Fruit fly (Drosophila melanogaster): ENCODE results near the gene CG42818.

The CG42818 gene

dm6 chr2L:16284306-16285299 is 42.9 kb downstream of the CG42818 start (continued):
- TF ChIP-seq Trl (optimal IDR thresholded peaks at IDR 0.05) (peak; percentile 94 to 99), Trl (GFP tag; optimal IDR thresholded peaks at IDR 0.05) (peak; percentile 13), phol (tag; optimal IDR thresholded peaks at IDR 0.05) (peak; percentile 21), CG11696 (GFP tag; IDR thresholded peaks at IDR 0.05) (no peak), CG3995 (GFP tag; optimal IDR thresholded peaks at IDR 0.05) (peak; percentile 5), CG17385 (GFP tag; optimal IDR thresholded peaks at IDR 0.05) (peak; percentile 27), CG10462 (GFP tag; optimal IDR thresholded peaks at IDR 0.05) (peak; percentile 2), eve (GFP tag; optimal IDR thresholded peaks at IDR 0.05) (peak in 1 of 2 experiments; percentile 85), dpn (GFP tag; optimal IDR thresholded peaks at IDR 0.05) (peak; percentile 56 to 63), tap (tag; optimal IDR thresholded peaks at IDR 0.05) (no peak), sug (tag; optimal IDR thresholded peaks at IDR 0.05) (peak; percentile 19), Max (GFP tag; optimal IDR thresholded peaks at IDR 0.05) (peak; percentile 21), CG13287 (GFP tag; IDR thresholded peaks at IDR 0.05; ENCODE audit: partially characterized antibody) (no peak), fd64A (GFP tag; optimal IDR thresholded peaks at IDR 0.05) (peak; percentile 73), CG7357 (GFP tag; IDR thresholded peaks at IDR 0.05) (0 out of 3 replicates have a peak, but pooled peaks have one; percentile 16), CG7839 (tag; optimal IDR thresholded peaks at IDR 0.05) (peak; percentile 59), CG4854 (GFP tag; optimal IDR thresholded peaks at IDR 0.05) (peak; percentile 36), CG8281 (tag; optimal IDR thresholded peaks at IDR 0.05) (peak; percentile 40), Xbp1 (GFP tag; optimal IDR thresholded peaks at IDR 0.05) (peak; percentile 36), CG17802 (tag; optimal IDR thresholded peaks at IDR 0.05) (no peak), Hmr (GFP tag; optimal IDR thresholded peaks at IDR 0.05) (peak; percentile 74), Hsf (GFP tag; optimal IDR thresholded peaks at IDR 0.05) (peak; percentile 48), CG13894 (tag; optimal IDR thresholded peaks at IDR 0.05) (peak; percentile 60), fru (optimal IDR thresholded peaks at IDR 0.05) (no peak), Dad (GFP tag; optimal IDR thresholded peaks at IDR 0.05) (peak; percentile 31), nau (GFP tag; optimal IDR thresholded peaks at IDR 0.05) (peak; percentile 51), trh (GFP tag; optimal IDR thresholded peaks at IDR 0.05) (peak; percentile 36), CG2889 (GFP tag; IDR thresholded peaks at IDR 0.05) (no peak), CG8388 (GFP tag; optimal IDR thresholded peaks at IDR 0.05) (peak; percentile 54), CG10366 (GFP tag; IDR thresholded peaks at IDR 0.05) (no peak), CG4424 (GFP tag; optimal IDR thresholded peaks at IDR 0.05) (peak; percentile 39), CG10543 (GFP tag; optimal IDR thresholded peaks at IDR 0.05) (peak; percentile 36), CG7556 (GFP tag; optimal IDR thresholded peaks at IDR 0.05) (peak; percentile 13), CG4282 (GFP tag; optimal IDR thresholded peaks at IDR 0.05) (peak; percentile 9), dan (GFP tag; IDR thresholded peaks at IDR 0.05) (no peak), CG11504 (tag; optimal IDR thresholded peaks at IDR 0.05) (peak; percentile 56), Deaf1 (tag; optimal IDR thresholded peaks at IDR 0.05) (peak; percentile 15), CG10654 (GFP tag; optimal IDR thresholded peaks at IDR 0.05) (peak; percentile 21), CG12942 (GFP tag; optimal IDR thresholded peaks at IDR 0.05) (peak; percentile 23), dmrt11E (tag; optimal IDR thresholded peaks at IDR 0.05) (no peak), CG2678 (tag; optimal IDR thresholded peaks at IDR 0.05) (peak; percentile 74), mam (GFP tag; optimal IDR thresholded peaks at IDR 0.05) (peak; percentile 50), CG18476 (GFP tag; optimal IDR thresholded peaks at IDR 0.05) (peak; percentile 25), HLH54F (GFP tag; optimal IDR thresholded peaks at IDR 0.05) (peak; percentile 48), CG4707 (GFP tag; optimal IDR thresholded peaks at IDR 0.05) (peak; percentile 58), CG1603 (tag; optimal IDR thresholded peaks at IDR 0.05) (peak; percentile 30), CG1647 (GFP tag; optimal IDR thresholded peaks at IDR 0.05) (peak; percentile 0), Ets97D (GFP tag; optimal IDR thresholded peaks at IDR 0.05) (peak; percentile 74), Nf-YC (tag; optimal IDR thresholded peaks at IDR 0.05) (peak; percentile 1)
